Worm (Caenorhabditis elegans) whole organism, mixed stage, embryonic: ENCODE data around the gene acbp-7.

Source experiments
- bed-3 ChIP-seq: fragments of 200-800 bp; sonication (Bioruptor generic); optimal IDR thresholded peaks from 3 replicates; lab custom pipeline; 2018; ENCODE audit warnings: mild to moderate bottlenecking, missing genetic modification characterization, moderate library complexity, missing compliant biosample characterization
- blmp-1 ChIP-seq: fragments of 150-350 bp; optimal IDR thresholded peaks from 2 replicates; lab custom pipeline; 2014; ENCODE audit warnings: missing biosample characterization, missing genetic modification characterization
- ceh-39 ChIP-seq: fragments of 150-350 bp; optimal IDR thresholded peaks from 2 replicates; lab custom pipeline; 2014; ENCODE audit warnings: missing biosample characterization, missing genetic modification characterization
- ceh-43 ChIP-seq: fragments of 200-800 bp; sonication (Bioruptor generic); optimal IDR thresholded peaks from 2 replicates; lab custom pipeline; 2018; ENCODE audit warnings: mild to moderate bottlenecking, missing genetic modification characterization, moderate library complexity, missing compliant biosample characterization
- ceh-83 ChIP-seq: fragments of 200-800 bp; sonication (Bioruptor generic); optimal IDR thresholded peaks from 2 replicates; lab custom pipeline; 2018; ENCODE audit warnings: mild to moderate bottlenecking, missing genetic modification characterization, missing compliant biosample characterization
- ces-1 ChIP-seq: fragments of 150-350 bp; optimal IDR thresholded peaks from 2 replicates; lab custom pipeline; 2014; ENCODE audit warnings: missing biosample characterization, missing genetic modification reagents, missing genetic modification characterization
- cnd-1 ChIP-seq: fragments of 200-800 bp; sonication (Bioruptor generic); optimal IDR thresholded peaks from 2 replicates; lab custom pipeline; 2018; ENCODE audit warnings: mild to moderate bottlenecking, missing genetic modification characterization, missing compliant biosample characterization
- drap-1 ChIP-seq: fragments of 200-800 bp; sonication (Bioruptor generic); optimal IDR thresholded peaks from 3 replicates; lab custom pipeline; 2018; ENCODE audit warnings: mild to moderate bottlenecking, missing genetic modification characterization, missing compliant biosample characterization
- elt-1 ChIP-seq: sonication (generic microtip); optimal IDR thresholded peaks from 2 replicates; lab custom pipeline; 2017; ENCODE audit warnings: missing genetic modification characterization, mild to moderate bottlenecking, missing compliant biosample characterization, antibody characterized with exemption, moderate library complexity, borderline replicate concordance; ENCODE audit not compliant: insufficient read depth
- elt-3 ChIP-seq: fragments of 150-350 bp; optimal IDR thresholded peaks from 2 replicates; lab custom pipeline; 2014; ENCODE audit warnings: missing biosample characterization, missing genetic modification characterization
- flh-1 ChIP-seq: fragments of 200-800 bp; sonication (Bioruptor generic); optimal IDR thresholded peaks from 2 replicates; lab custom pipeline; 2018; ENCODE audit warnings: mild to moderate bottlenecking, missing genetic modification characterization, moderate library complexity, missing compliant biosample characterization
- hlh-1 ChIP-seq: fragments of 150-350 bp; optimal IDR thresholded peaks from 2 replicates; lab custom pipeline; 2014; ENCODE audit warnings: missing biosample characterization, missing genetic modification reagents, missing genetic modification characterization
- lin-13 ChIP-seq: fragments of 150-350 bp; optimal IDR thresholded peaks from 2 replicates; lab custom pipeline; 2014; ENCODE audit warnings: missing biosample characterization, missing genetic modification characterization
- lin-32 ChIP-seq: fragments of 200-800 bp; sonication (Bioruptor generic); optimal IDR thresholded peaks from 2 replicates; lab custom pipeline; 2018; ENCODE audit warnings: mild to moderate bottlenecking, missing genetic modification characterization, missing compliant biosample characterization
- lsy-2 ChIP-seq: fragments of 150-350 bp; optimal IDR thresholded peaks from 2 replicates; lab custom pipeline; 2014; ENCODE audit warnings: missing biosample characterization, missing genetic modification characterization
- mep-1 ChIP-seq: fragments of 150-350 bp; optimal IDR thresholded peaks from 2 replicates; lab custom pipeline; 2017; ENCODE audit warnings: missing biosample characterization, missing genetic modification reagents, missing genetic modification characterization, inconsistent platforms
- mls-2 ChIP-seq: sonication (generic microtip); optimal IDR thresholded peaks from 2 replicates; lab custom pipeline; 2016; ENCODE audit warnings: mild to moderate bottlenecking, missing genetic modification characterization, moderate library complexity, missing compliant biosample characterization
- nhr-2 ChIP-seq: fragments of 150-350 bp; optimal IDR thresholded peaks from 2 replicates; lab custom pipeline; 2014; ENCODE audit warnings: missing biosample characterization, missing genetic modification characterization
- nhr-237 ChIP-seq: fragments of 150-350 bp; optimal IDR thresholded peaks from 2 replicates; lab custom pipeline; 2014; ENCODE audit warnings: missing biosample characterization, missing genetic modification characterization
- nhr-28 ChIP-seq: fragments of 150-350 bp; optimal IDR thresholded peaks from 2 replicates; lab custom pipeline; 2014; ENCODE audit warnings: missing biosample characterization, missing genetic modification characterization
- nhr-76 ChIP-seq: sonication (generic microtip); optimal IDR thresholded peaks from 2 replicates; lab custom pipeline; 2017; ENCODE audit warnings: missing biosample characterization, missing genetic modification characterization
- snpc-4 ChIP-seq: fragments of 150-350 bp; optimal IDR thresholded peaks from 2 replicates; lab custom pipeline; 2014; ENCODE audit warnings: missing biosample characterization, missing genetic modification characterization
- sptf-1 ChIP-seq: sonication (generic microtip); optimal IDR thresholded peaks from 2 replicates; lab custom pipeline; 2017; ENCODE audit warnings: mild to moderate bottlenecking, missing genetic modification characterization, moderate library complexity, missing compliant biosample characterization
- unc-120 ChIP-seq: sonication (generic microtip); optimal IDR thresholded peaks from 2 replicates; lab custom pipeline; 2017; ENCODE audit warnings: missing genetic modification characterization, missing compliant biosample characterization; ENCODE audit not compliant: poor library complexity, severe bottlenecking
- unc-39 ChIP-seq: fragments of 150-350 bp; optimal IDR thresholded peaks from 2 replicates; lab custom pipeline; 2014; ENCODE audit warnings: missing biosample characterization, missing genetic modification characterization
- unc-62 ChIP-seq: fragments of 150-350 bp; optimal IDR thresholded peaks from 2 replicates; lab custom pipeline; 2014; ENCODE audit warnings: missing biosample characterization, missing genetic modification reagents, missing genetic modification characterization

Gene acbp-7

DNA sequence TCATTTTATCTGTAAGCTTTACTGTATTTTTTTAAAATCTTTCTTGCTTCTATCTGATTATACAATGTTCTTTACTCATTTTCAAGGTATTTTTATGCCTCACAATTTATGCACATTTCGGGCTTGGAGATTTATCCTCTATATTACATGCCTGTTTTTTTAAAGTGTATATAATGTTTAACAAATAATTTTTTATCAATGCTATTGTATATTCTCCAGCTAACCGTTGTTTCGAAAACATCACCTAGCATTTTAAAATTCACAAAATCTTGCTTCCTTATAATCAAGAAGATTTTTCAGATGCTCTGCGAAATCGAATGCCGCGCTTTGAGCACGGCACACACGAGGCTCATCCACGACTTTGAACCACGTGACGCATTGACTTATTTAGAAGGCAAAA is 14.5 kb downstream of the acbp-7 start, which contains the start of gene ced-4:
ced-4 (plus strand) TSS at position 301 of the 400 bp plus-strand sequence.
- TF ChIP-seq flh-1 (GFP tag; lab: Kevin White, UChicago) (no peak), ceh-43 (GFP tag; lab: Kevin White, UChicago) (no peak), ceh-39 (tag; lab: Kevin White, UChicago) (no peak), nhr-2 (no peak), ceh-83 (GFP tag; lab: Kevin White, UChicago) (no peak), nhr-28 (tag; lab: Kevin White, UChicago) (no peak), snpc-4 (tag; lab: Kevin White, UChicago) (no peak), mls-2 (tag; lab: Kevin White, UChicago) (no peak), unc-120 (tag; lab: Kevin White, UChicago) (no peak)

DNA sequence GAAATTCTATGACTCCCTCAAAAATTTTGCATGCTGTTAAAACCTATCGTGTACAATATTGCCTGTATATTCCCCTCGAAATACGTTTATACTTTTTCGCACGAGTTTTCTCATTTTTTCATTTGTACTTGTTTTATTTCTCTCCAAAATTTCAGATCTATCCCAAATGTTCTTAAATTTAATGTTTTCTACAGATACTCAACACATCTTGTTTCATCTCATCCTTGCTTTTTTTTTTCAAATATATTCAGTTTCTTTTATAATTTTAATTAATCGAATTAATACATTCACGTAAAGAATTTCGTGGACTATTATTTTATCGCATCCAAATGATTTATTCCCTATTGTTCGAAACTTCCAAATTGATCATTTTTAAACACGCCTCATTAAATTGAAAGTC is 17.4 kb downstream of the acbp-7 start, which contains the start of gene C35D10.8:
C35D10.8 (plus strand) TSS at position 301 of the 400 bp plus-strand sequence.
- TF ChIP-seq ceh-43 (GFP tag; lab: Kevin White, UChicago) (no peak), unc-120 (tag; lab: Kevin White, UChicago) (no peak), nhr-76 (tag; lab: Kevin White, UChicago) (no peak), flh-1 (GFP tag; lab: Kevin White, UChicago) (no peak), lin-13 (tag; lab: Kevin White, UChicago) (no peak), elt-1 (tag; lab: Kevin White, UChicago) (no peak), lin-32 (GFP tag; lab: Kevin White, UChicago) (no peak), ceh-83 (GFP tag; lab: Kevin White, UChicago) (no peak), ces-1 (GFP tag; lab: Kevin White, UChicago) (no peak), blmp-1 (tag; lab: Kevin White, UChicago) (no peak), bed-3 (GFP tag; lab: Kevin White, UChicago) (no peak)

DNA sequence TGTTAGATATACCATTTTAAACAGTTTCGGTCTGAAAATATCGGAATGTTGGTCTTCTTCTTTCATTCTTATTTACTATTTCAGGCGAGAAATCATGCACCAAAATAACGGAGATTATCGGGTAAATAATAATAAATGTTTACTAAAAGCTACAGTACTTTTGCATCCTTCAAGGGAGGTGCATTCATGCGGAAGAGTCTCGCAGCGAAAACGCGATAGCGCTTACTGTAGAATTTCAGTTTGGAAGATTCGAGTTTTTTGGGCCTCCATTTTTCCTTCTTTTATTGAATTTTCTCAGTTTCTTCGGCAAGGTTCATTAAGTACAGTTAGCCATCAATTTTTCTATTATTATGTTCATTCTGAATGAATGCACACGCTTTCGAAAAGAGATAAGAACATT is 18.6 kb downstream of the acbp-7 start, which contains the start of gene C35D10.7:
C35D10.7 (plus strand) TSS at position 85 of the 400 bp plus-strand sequence.
- no peak for TF ChIP-seq lin-13 (tag; lab: Kevin White, UChicago)
- TF ChIP-seq sptf-1 = no peak
- TF ChIP-seq unc-39 (tag; lab: Kevin White, UChicago) = no peak
- no peak for TF ChIP-seq mls-2 (tag; lab: Kevin White, UChicago)
- TF ChIP-seq elt-3 (tag; lab: Kevin White, UChicago) = no peak
- no peak for TF ChIP-seq unc-62 (GFP tag; lab: Kevin White, UChicago)
- TF ChIP-seq mep-1 (tag; lab: Kevin White, UChicago) = no peak

DNA sequence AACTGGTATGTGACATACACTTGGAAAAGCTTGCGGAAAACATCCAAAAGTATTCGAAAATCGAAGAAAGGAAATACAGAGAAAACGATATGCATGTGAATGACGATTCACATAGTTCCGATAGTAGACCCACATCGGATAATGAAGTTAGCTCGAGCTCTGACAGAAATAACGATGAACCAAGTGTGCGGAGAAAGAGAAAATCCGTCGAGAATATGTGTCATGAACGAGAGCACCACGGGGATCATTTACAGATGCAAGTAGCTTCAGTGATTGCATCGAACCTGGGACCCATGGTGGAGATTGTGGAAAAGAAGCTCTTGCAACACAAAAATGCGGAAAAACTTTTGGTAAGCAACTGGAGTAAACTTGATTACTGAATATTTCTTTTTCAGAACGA is 19.5 kb downstream of the acbp-7 start:
- TF ChIP-seq ceh-43 (GFP tag; lab: Kevin White, UChicago) (no peak), nhr-237 (tag; lab: Kevin White, UChicago) (no peak)

DNA sequence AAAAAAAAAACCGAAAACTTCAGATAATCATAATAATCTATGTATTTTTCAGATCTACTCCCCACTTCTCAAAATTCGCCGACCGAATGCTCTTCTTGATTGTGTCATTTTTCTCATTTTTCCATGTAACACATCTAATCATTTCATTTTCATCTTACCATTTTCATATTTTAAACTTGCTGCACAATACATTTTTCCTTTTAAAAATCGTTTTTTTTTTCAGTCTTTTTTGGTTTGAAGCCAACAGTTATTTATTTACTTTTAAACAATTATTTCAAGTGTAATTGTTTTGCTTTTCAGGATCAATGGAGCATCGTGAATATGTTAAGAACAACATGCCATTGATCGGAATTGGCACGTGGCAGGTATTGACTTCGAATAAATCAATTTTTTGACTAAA is 21.5 kb downstream of the acbp-7 start, which contains the start of gene C35D10.6:
C35D10.6 (plus strand) TSS at position 301 of the 400 bp plus-strand sequence.
- TF ChIP-seq lin-13 (tag; lab: Kevin White, UChicago) = no peak
- no peak for TF ChIP-seq flh-1 (GFP tag; lab: Kevin White, UChicago)
- TF ChIP-seq cnd-1 (tag; lab: Kevin White, UChicago) = no peak
- no peak for TF ChIP-seq elt-3 (tag; lab: Kevin White, UChicago)
- no peak for TF ChIP-seq bed-3 (GFP tag; lab: Kevin White, UChicago)
- no peak for TF ChIP-seq unc-62 (GFP tag; lab: Kevin White, UChicago)
- TF ChIP-seq drap-1 (GFP tag; lab: Kevin White, UChicago) = no peak

DNA sequence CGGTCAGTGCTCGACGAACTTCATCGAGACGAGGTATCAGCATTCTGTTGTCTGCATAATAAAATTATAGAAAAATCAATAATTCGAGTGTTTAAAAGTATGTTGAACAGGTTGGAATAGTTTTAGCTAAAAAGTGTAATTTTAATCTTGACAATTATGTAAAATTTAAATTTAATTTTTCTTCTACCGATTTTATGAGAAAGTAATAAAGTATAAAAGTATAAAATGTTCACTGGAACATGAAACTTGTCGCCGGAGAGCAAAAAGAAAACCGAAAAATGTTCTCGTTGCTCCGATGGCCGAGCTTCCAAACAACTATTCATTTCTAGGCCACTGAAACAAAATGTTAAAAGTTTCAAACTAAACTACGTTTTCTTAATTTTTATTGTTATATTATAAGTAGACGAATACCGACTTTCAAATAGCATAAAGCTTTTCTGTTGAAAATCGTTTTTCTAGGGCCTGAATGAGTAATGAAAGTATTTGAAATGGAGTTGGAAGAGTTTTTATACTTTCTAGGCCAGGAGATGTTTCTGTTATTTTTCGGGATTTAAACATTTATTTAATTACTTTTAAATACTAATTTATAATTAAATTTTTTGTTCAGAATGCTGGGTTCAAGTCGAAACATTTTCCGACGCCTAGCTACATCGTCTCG is 24.3 kb downstream of the acbp-7 start, which contains the start of the genes C35D10.10 and C35D10.5:
C35D10.10 (minus strand) TSS at position 51 of the 658 bp plus-strand sequence.
C35D10.5 (plus strand) TSS at position 608 of the 658 bp plus-strand sequence.
- no peak for TF ChIP-seq snpc-4 (tag; lab: Kevin White, UChicago)
- TF ChIP-seq nhr-28 (tag; lab: Kevin White, UChicago) = no peak
- TF ChIP-seq ceh-43 (GFP tag; lab: Kevin White, UChicago) = no peak
- TF ChIP-seq lsy-2 (tag; lab: Kevin White, UChicago) = no peak
- TF ChIP-seq sptf-1 = no peak
- no peak for TF ChIP-seq hlh-1 (tag; lab: Kevin White, UChicago)
- TF ChIP-seq, all 35 proteins: peak for 0
